Worm (Caenorhabditis elegans) whole organism, early embryonic: ENCODE measurements around the gene srsx-8.

ENCODE experiments used
- B0310.2 ChIP-seq: sonication (generic microtip); optimal IDR thresholded peaks from 2 replicates; lab custom pipeline; 2016; ENCODE audit warnings: mild to moderate bottlenecking, missing genetic modification characterization, missing compliant biosample characterization
- ets-7 ChIP-seq: sonication (generic microtip); optimal IDR thresholded peaks from 2 replicates; lab custom pipeline; 2016; ENCODE audit warnings: missing genotype, missing genetic modification characterization, missing compliant biosample characterization
- hmbx-1 ChIP-seq: sonication (generic microtip); optimal IDR thresholded peaks from 2 replicates; lab custom pipeline; 2016; ENCODE audit warnings: mild to moderate bottlenecking, missing genetic modification characterization, missing compliant biosample characterization
- pes-1 ChIP-seq: fragments of 200-800 bp; sonication (Bioruptor generic); IDR thresholded peaks from 2 replicates; pipeline ENCODE4 v1.3.6; 2022; ENCODE audit warnings: missing genetic modification reagents, missing genetic modification characterization, missing compliant biosample characterization
- tra-4 ChIP-seq: sonication (generic microtip); optimal IDR thresholded peaks from 2 replicates; lab custom pipeline; 2017; ENCODE audit warnings: missing genetic modification characterization, missing compliant biosample characterization

ce11 chrV:1585411-1585810 lies 32.5 kb upstream of the srsx-8 start, which contains the start of gene F16B4.7:
- TF ChIP-seq hmbx-1 (tag; lab: Kevin White, UChicago), result no peak
- no peak for TF ChIP-seq B0310.2 (tag; lab: Kevin White, UChicago)
- TF ChIP-seq tra-4 (tag; lab: Kevin White, UChicago), result peak; percentile 31
- no peak for TF ChIP-seq pes-1
- no peak for TF ChIP-seq ets-7
